Fruit fly (Drosophila melanogaster): ENCODE data around the gene CG3226.

CG3226 gene

dm6 chrX:6656023-6656594 is 2.1 kb upstream of the CG3226 start (continued):
- TF ChIP-seq knrl (GFP tag; IDR thresholded peaks at IDR 0.05; ENCODE audit: partially characterized antibody) = no peak
- TF ChIP-seq CG6683 (GFP tag; optimal IDR thresholded peaks at IDR 0.05) = peak; percentile 69
- TF ChIP-seq pho (GFP tag; optimal IDR thresholded peaks at IDR 0.05) = peak; percentile 80
- TF ChIP-seq CTCF (GFP tag; optimal IDR thresholded peaks at IDR 0.05) = peak; percentile 27
- TF ChIP-seq CG17359 (tag; optimal IDR thresholded peaks at IDR 0.05) = peak; percentile 82
- peak; percentile 74 for TF ChIP-seq CG13123 (GFP tag; optimal IDR thresholded peaks at IDR 0.05)
- peak; percentile 68 for TF ChIP-seq CG5245 (GFP tag; optimal IDR thresholded peaks at IDR 0.05)
- TF ChIP-seq CG11398 (GFP tag; optimal IDR thresholded peaks at IDR 0.05) = peak; percentile 24
- TF ChIP-seq CG2120 (GFP tag; optimal IDR thresholded peaks at IDR 0.05) = peak; percentile 92
- peak; percentile 77 for TF ChIP-seq bab2 (GFP tag; optimal IDR thresholded peaks at IDR 0.05)
- TF ChIP-seq Spps (tag; optimal IDR thresholded peaks at IDR 0.05) = no peak
- TF ChIP-seq amos (GFP tag; IDR thresholded peaks at IDR 0.05; ENCODE audit: partially characterized antibody) = no peak
- TF ChIP-seq Nf-YC (tag; optimal IDR thresholded peaks at IDR 0.05) = peak; percentile 72
- no peak for TF ChIP-seq CG17912 (GFP tag; optimal IDR thresholded peaks at IDR 0.05)
- TF ChIP-seq CG2202 (tag; optimal IDR thresholded peaks at IDR 0.05) = peak; percentile 9
- TF ChIP-seq chinmo (GFP tag; IDR thresholded peaks at IDR 0.05; ENCODE audit: partially characterized antibody) = no peak
- no peak for TF ChIP-seq Opbp (GFP tag; IDR thresholded peaks at IDR 0.05; ENCODE audit: partially characterized antibody)
- TF ChIP-seq CG7372 (GFP tag; IDR thresholded peaks at IDR 0.05) = peak; percentile 78
- TF ChIP-seq ems (GFP tag; optimal IDR thresholded peaks at IDR 0.05) = peak; percentile 82
- peak; percentile 67 for TF ChIP-seq Bdp1 (GFP tag; optimal IDR thresholded peaks at IDR 0.05)
- TF ChIP-seq CG16863 (GFP tag; optimal IDR thresholded peaks at IDR 0.05) = peak; percentile 76
- peak; percentile 48; the same call in 1 of the 3 replicates for TF ChIP-seq jigr1 (GFP tag; IDR thresholded peaks at IDR 0.05)
- TF ChIP-seq Stat92E (GFP tag; optimal IDR thresholded peaks at IDR 0.05) = peak in 1 of 3 experiments; percentile 48
- TF ChIP-seq MESR4 (GFP tag; optimal IDR thresholded peaks at IDR 0.05) = peak; percentile 9
- no peak for TF ChIP-seq lov (optimal IDR thresholded peaks at IDR 0.05)
- 0 out of 3 replicates have a peak, but pooled peaks have one; percentile 45 for TF ChIP-seq lov (GFP tag; IDR thresholded peaks at IDR 0.05)
- peak; percentile 78 for TF ChIP-seq unpg (GFP tag; optimal IDR thresholded peaks at IDR 0.05)
- peak; percentile 84 for TF ChIP-seq zf30C (GFP tag; optimal IDR thresholded peaks at IDR 0.05)
- peak; percentile 45; the same call in 1 of the 2 replicates for TF ChIP-seq CG1024 (GFP tag; IDR thresholded peaks at IDR 0.05)
- peak; percentile 73 for TF ChIP-seq Side (GFP tag; optimal IDR thresholded peaks at IDR 0.05)
- TF ChIP-seq CG14441 (GFP tag; IDR thresholded peaks at IDR 0.05) = peak; percentile 82
- peak; percentile 28; the same call in 1 of the 2 replicates for TF ChIP-seq CG10321 (GFP tag; IDR thresholded peaks at IDR 0.05)
- TF ChIP-seq hth (optimal IDR thresholded peaks at IDR 0.05) = no peak
- peak; percentile 85 for TF ChIP-seq esg (GFP tag; conservative IDR thresholded peaks at IDR 0.05)
- peak; percentile 72 for TF ChIP-seq danr (GFP tag; IDR thresholded peaks at IDR 0.05)
- TF ChIP-seq so (GFP tag; IDR thresholded peaks at IDR 0.05) = peak; percentile 81; the same call in 2 of the 3 replicates
- peak; percentile 83 for TF ChIP-seq CG2712 (tag; optimal IDR thresholded peaks at IDR 0.05)
- TF ChIP-seq CG17385 (GFP tag; optimal IDR thresholded peaks at IDR 0.05) = peak; percentile 82
- TF ChIP-seq NfI (GFP tag; optimal IDR thresholded peaks at IDR 0.05) = peak; percentile 87
- peak; percentile 51 for TF ChIP-seq CG8281 (tag; optimal IDR thresholded peaks at IDR 0.05)
- peak; percentile 86 for TF ChIP-seq Rfx (GFP tag; IDR thresholded peaks at IDR 0.05)
- peak; percentile 81 for TF ChIP-seq az2 (GFP tag; optimal IDR thresholded peaks at IDR 0.05)
- TF ChIP-seq rib (GFP tag; IDR thresholded peaks at IDR 0.05) = 0 out of 2 replicates have a peak, but pooled peaks have one; percentile 12
- peak; percentile 17 for TF ChIP-seq B-H2 (GFP tag; optimal IDR thresholded peaks at IDR 0.05)
- peak; percentile 78 for TF ChIP-seq ttk (GFP tag; IDR thresholded peaks at IDR 0.05)
- TF ChIP-seq CG5953 (GFP tag; IDR thresholded peaks at IDR 0.05) = peak; percentile 50; the same call in 1 of the 2 replicates
- peak; percentile 99 for TF ChIP-seq CG31224 (GFP tag; IDR thresholded peaks at IDR 0.05)
- TF ChIP-seq Hr78 (GFP tag; optimal IDR thresholded peaks at IDR 0.05) = peak in 1 of 2 experiments; percentile 50
- peak; percentile 53; the same call in 1 of the 2 replicates for TF ChIP-seq CG17612 (GFP tag; IDR thresholded peaks at IDR 0.05)
- peak; percentile 93 for TF ChIP-seq CG17361 (GFP tag; IDR thresholded peaks at IDR 0.05)

All from whole organism, embryonic.